Worm (Caenorhabditis elegans): ENCODE data around the gene C27B7.6.

DNA sequence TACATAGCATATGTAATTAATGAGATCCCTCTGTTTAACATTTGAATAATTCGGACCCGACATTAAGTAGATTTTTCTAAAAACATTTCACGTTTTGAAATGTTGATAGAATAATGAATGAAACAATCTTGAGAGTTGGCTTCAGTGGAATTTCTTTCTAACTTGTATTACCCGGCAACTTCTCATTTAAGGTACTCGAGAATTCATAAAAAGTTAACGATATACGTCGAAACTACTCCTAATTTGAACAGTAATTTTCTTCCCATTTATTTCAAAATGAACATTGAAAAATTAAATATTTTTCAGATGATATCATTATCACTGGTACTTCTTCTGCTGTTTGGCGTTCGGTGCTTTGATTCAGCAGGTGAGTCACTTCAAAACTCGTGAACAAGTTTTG, 598 bp upstream of the C27B7.6 start, which contains the start of gene C27B7.7:
- no peak for TF ChIP-seq nhr-77 (tag; optimal IDR thresholded peaks at IDR 0.05)
- TF ChIP-seq hmg-11 (tag; optimal IDR thresholded peaks at IDR 0.05), result no peak
- no peak for TF ChIP-seq nhr-76 (tag; optimal IDR thresholded peaks at IDR 0.05)
- no peak for TF ChIP-seq nhr-12 (tag; optimal IDR thresholded peaks at IDR 0.05)
